Fruit fly (Drosophila melanogaster) whole organism, embryonic: ENCODE data around the gene CG15880.

ENCODE experiments used
- Adf1 ChIP-seq: fragments of 200-800 bp; sonication (Bioruptor generic); IDR thresholded peaks from 2 replicates; pipeline ENCODE4 v1.3.6; 2022; ENCODE audit warnings: missing biosample characterization, missing genetic modification characterization
- Asciz ChIP-seq: fragments of 200-800 bp; sonication (Bioruptor generic); optimal IDR thresholded peaks from 2 replicates; lab custom pipeline; 2017; ENCODE audit warnings: missing biosample characterization, mild to moderate bottlenecking, missing genetic modification characterization, missing genetic modification reagents
- Bdp1 ChIP-seq: fragments of 200-800 bp; sonication (Bioruptor generic); optimal IDR thresholded peaks from 3 replicates; lab custom pipeline; 2016; ENCODE audit warnings: missing biosample characterization, missing genetic modification characterization
- Blimp-1 ChIP-seq: fragments of 200-800 bp; sonication (Bioruptor generic); optimal IDR thresholded peaks from 3 replicates; lab custom pipeline; 2018; ENCODE audit warnings: missing biosample characterization, missing genetic modification characterization, mild to moderate bottlenecking, moderate library complexity, missing genetic modification reagents
- CG10959 ChIP-seq: fragments of 200-800 bp; sonication (Bioruptor generic); IDR thresholded peaks from 2 replicates; pipeline ENCODE4 v1.3.6; 2022; ENCODE audit warnings: missing biosample characterization, missing genetic modification characterization
- CG12155 ChIP-seq: fragments of 200-800 bp; sonication (Bioruptor generic); optimal IDR thresholded peaks from 3 replicates; lab custom pipeline; 2016; ENCODE audit warnings: missing biosample characterization, missing genetic modification characterization
- CG13287 ChIP-seq: fragments of 200-800 bp; sonication (Bioruptor generic); IDR thresholded peaks from 2 replicates; pipeline ENCODE4 v1.3.6; 2022; ENCODE audit warnings: missing biosample characterization, missing genetic modification characterization; ENCODE audit not compliant: partially characterized antibody
- CG14667 ChIP-seq: fragments of 200-800 bp; sonication (Bioruptor generic); IDR thresholded peaks from 2 replicates; pipeline ENCODE4 v1.3.6; 2022; ENCODE audit warnings: missing biosample characterization, missing genetic modification characterization
- CG1602 ChIP-seq: fragments of 200-800 bp; sonication (Bioruptor generic); optimal IDR thresholded peaks from 3 replicates; lab custom pipeline; 2016; ENCODE audit warnings: missing biosample characterization, missing genetic modification characterization
- CG16813 ChIP-seq: fragments of 200-800 bp; sonication (Bioruptor generic); IDR thresholded peaks from 3 replicates; pipeline ENCODE4 v1.3.6; 2022; ENCODE audit warnings: missing biosample characterization, missing genetic modification characterization; ENCODE audit not compliant: partially characterized antibody
- CG17359 ChIP-seq: fragments of 200-800 bp; sonication (Bioruptor generic); optimal IDR thresholded peaks from 3 replicates; lab custom pipeline; 2018; ENCODE audit warnings: missing biosample characterization, mild to moderate bottlenecking, missing genetic modification characterization, moderate library complexity
- CG18011 ChIP-seq: fragments of 200-800 bp; sonication (Bioruptor generic); optimal IDR thresholded peaks from 2 replicates; lab custom pipeline; 2017; ENCODE audit warnings: missing biosample characterization, missing genetic modification characterization, mild to moderate bottlenecking, moderate library complexity, missing genotype
- CG18764 ChIP-seq: fragments of 200-800 bp; sonication (Bioruptor generic); optimal IDR thresholded peaks from 3 replicates; lab custom pipeline; 2016; ENCODE audit warnings: missing biosample characterization, missing genetic modification characterization
- CG6272 ChIP-seq: fragments of 200-800 bp; sonication (Bioruptor generic); IDR thresholded peaks from 2 replicates; pipeline ENCODE4 v1.3.6; 2022; ENCODE audit warnings: missing biosample characterization, missing genetic modification characterization
- CG7556 ChIP-seq: fragments of 200-800 bp; sonication (Bioruptor generic); optimal IDR thresholded peaks from 2 replicates; lab custom pipeline; 2017; ENCODE audit warnings: missing biosample characterization, mild to moderate bottlenecking, missing genetic modification characterization
- CG8944 ChIP-seq: fragments of 200-800 bp; sonication (Bioruptor generic); optimal IDR thresholded peaks from 3 replicates; lab custom pipeline; 2016; ENCODE audit warnings: missing biosample characterization, missing genetic modification characterization
- CG9437 ChIP-seq: fragments of 200-800 bp; sonication (Bioruptor generic); optimal IDR thresholded peaks from 2 replicates; lab custom pipeline; 2018; ENCODE audit warnings: missing biosample characterization, mild to moderate bottlenecking, missing genetic modification characterization
- CG9932 ChIP-seq: fragments of 200-800 bp; sonication (Bioruptor generic); IDR thresholded peaks from 2 replicates; pipeline ENCODE4 v1.3.6; 2022; ENCODE audit warnings: missing biosample characterization, missing genetic modification characterization
- Dad ChIP-seq: fragments of 200-800 bp; sonication (Bioruptor generic); optimal IDR thresholded peaks from 3 replicates; lab custom pipeline; 2016; ENCODE audit warnings: missing biosample characterization, missing genetic modification characterization
- Dll ChIP-seq: fragments of 200-800 bp; sonication (Bioruptor generic); IDR thresholded peaks from 4 replicates; pipeline ENCODE4 v1.3.6; 2022; ENCODE audit warnings: missing biosample characterization, missing genetic modification characterization; ENCODE audit not compliant: partially characterized antibody
- Doc3 ChIP-seq: fragments of 200-800 bp; sonication (Bioruptor generic); IDR thresholded peaks from 3 replicates; pipeline ENCODE4 v1.3.6; 2022; ENCODE audit warnings: missing biosample characterization, missing genetic modification characterization; ENCODE audit not compliant: partially characterized antibody
- Dp ChIP-seq: fragments of 200-800 bp; sonication (Bioruptor generic); optimal IDR thresholded peaks from 2 replicates; lab custom pipeline; 2018; ENCODE audit warnings: missing biosample characterization, mild to moderate bottlenecking, missing genetic modification characterization, moderate library complexity
- E2f2 ChIP-seq: fragments of 200-800 bp; sonication (Bioruptor generic); IDR thresholded peaks from 2 replicates; pipeline ENCODE4 v1.3.6; 2022; ENCODE audit warnings: missing biosample characterization, missing genetic modification characterization
- Ets97D ChIP-seq: fragments of 200-800 bp; sonication (Bioruptor generic); optimal IDR thresholded peaks from 3 replicates; lab custom pipeline; 2016; ENCODE audit warnings: missing biosample characterization, missing genetic modification characterization
- HHEX ChIP-seq: fragments of 200-800 bp; sonication (Bioruptor generic); optimal IDR thresholded peaks from 3 replicates; lab custom pipeline; 2017; ENCODE audit warnings: missing biosample characterization, mild to moderate bottlenecking, missing genetic modification characterization, missing genetic modification reagents
- Hand ChIP-seq: fragments of 200-800 bp; sonication (Bioruptor generic); optimal IDR thresholded peaks from 2 replicates; lab custom pipeline; 2017; ENCODE audit warnings: mild to moderate bottlenecking, missing biosample characterization, missing genetic modification reagents, missing genetic modification characterization
- Hey ChIP-seq: fragments of 200-800 bp; sonication (Bioruptor generic); optimal IDR thresholded peaks from 3 replicates; lab custom pipeline; 2018; ENCODE audit warnings: missing biosample characterization, mild to moderate bottlenecking, missing genetic modification characterization
- Hr78 ChIP-seq, 2 experiments: fragments of 200-800 bp in 1 of 2; fragments of >200 bp in 1 of 2; sonication (Bioruptor generic) in 1 of 2; optimal IDR thresholded peaks; 2 replicates each; lab custom pipeline; 2017 to 2019; ENCODE audit warnings: missing biosample characterization in 2 of 2, missing genetic modification characterization in 2 of 2, mild to moderate bottlenecking in 1 of 2, moderate library complexity in 1 of 2
- Lpt ChIP-seq: fragments of >200 bp; optimal IDR thresholded peaks from 2 replicates; lab custom pipeline; 2018; ENCODE audit warnings: missing biosample characterization, missing genetic modification characterization
- Max ChIP-seq: fragments of 200-800 bp; sonication (Bioruptor generic); optimal IDR thresholded peaks from 2 replicates; lab custom pipeline; 2016; ENCODE audit warnings: missing biosample characterization, mild to moderate bottlenecking, missing genetic modification characterization
- Med ChIP-seq: fragments of 200-800 bp; sonication (Bioruptor generic); peaks from one replicate; lab custom pipeline; 2016; ENCODE audit warnings: missing biosample characterization, missing genetic modification characterization, mild to moderate bottlenecking, inconsistent platforms, moderate library complexity
- Myb ChIP-seq: fragments of 200-800 bp; sonication (Bioruptor generic); optimal IDR thresholded peaks from 2 replicates; lab custom pipeline; 2016; ENCODE audit warnings: missing biosample characterization, missing genetic modification characterization
- Neu2 ChIP-seq: fragments of 200-800 bp; sonication (Bioruptor generic); optimal IDR thresholded peaks from 3 replicates; lab custom pipeline; 2016; ENCODE audit warnings: missing biosample characterization, missing genetic modification characterization, borderline replicate concordance
- Oli ChIP-seq: fragments of 200-800 bp; sonication (Bioruptor generic); optimal IDR thresholded peaks from 2 replicates; lab custom pipeline; 2018; ENCODE audit warnings: missing biosample characterization, mild to moderate bottlenecking, missing genetic modification characterization, moderate library complexity
- az2 ChIP-seq: fragments of 200-800 bp; sonication (Bioruptor generic); optimal IDR thresholded peaks from 3 replicates; lab custom pipeline; 2016; ENCODE audit warnings: missing biosample characterization, missing genetic modification characterization
- btn ChIP-seq: fragments of 200-800 bp; sonication (Bioruptor generic); optimal IDR thresholded peaks from 2 replicates; lab custom pipeline; 2016; ENCODE audit warnings: missing biosample characterization, missing genetic modification characterization
- crp ChIP-seq, 2 experiments: fragments of 200-800 bp; sonication (Bioruptor generic); optimal IDR thresholded peaks; 2 replicates in 1 of 2; 3 replicates in 1 of 2; lab custom pipeline; 2017; ENCODE audit warnings: missing biosample characterization in 2 of 2, missing genetic modification characterization in 2 of 2, mild to moderate bottlenecking in 1 of 2, moderate library complexity in 1 of 2
- cwo ChIP-seq: fragments of 200-800 bp; sonication (Bioruptor generic); optimal IDR thresholded peaks from 3 replicates; lab custom pipeline; 2017; ENCODE audit warnings: missing biosample characterization, missing genetic modification characterization, mild to moderate bottlenecking, moderate library complexity, missing genetic modification reagents
- grau ChIP-seq: fragments of 200-800 bp; optimal IDR thresholded peaks from 3 replicates; lab custom pipeline; 2019; ENCODE audit warnings: missing biosample characterization, mild to moderate bottlenecking, missing genetic modification characterization, moderate library complexity
- hb ChIP-seq: fragments of 200-800 bp; sonication (Bioruptor generic); IDR thresholded peaks from 3 replicates; pipeline ENCODE4 v1.3.6; 2022; ENCODE audit warnings: missing biosample characterization, missing genetic modification characterization; ENCODE audit not compliant: partially characterized antibody
- nau ChIP-seq: fragments of 200-800 bp; sonication (Bioruptor generic); optimal IDR thresholded peaks from 3 replicates; lab custom pipeline; 2017; ENCODE audit warnings: missing biosample characterization, mild to moderate bottlenecking, missing genetic modification characterization, missing genetic modification reagents
- peb ChIP-seq: fragments of 200-800 bp; sonication (Bioruptor generic); IDR thresholded peaks from 2 replicates; pipeline ENCODE4 v1.3.6; 2022; ENCODE audit warnings: missing biosample characterization, missing genetic modification characterization
- pnt ChIP-seq: fragments of 200-800 bp; sonication (Bioruptor generic); optimal IDR thresholded peaks from 3 replicates; lab custom pipeline; 2016; ENCODE audit warnings: missing biosample characterization, missing genetic modification characterization
- sens-2 ChIP-seq: fragments of 200-800 bp; sonication (Bioruptor generic); IDR thresholded peaks from 2 replicates; pipeline ENCODE4 v1.3.6; 2022; ENCODE audit warnings: missing biosample characterization, missing genetic modification characterization
- slbo ChIP-seq: fragments of 200-800 bp; sonication (Bioruptor generic); IDR thresholded peaks from 2 replicates; pipeline ENCODE4 v1.3.6; 2022; ENCODE audit warnings: missing biosample characterization, missing genetic modification characterization
- slp2 ChIP-seq: fragments of 200-800 bp; sonication (Bioruptor generic); optimal IDR thresholded peaks from 2 replicates; lab custom pipeline; 2016; ENCODE audit warnings: missing biosample characterization, missing genetic modification characterization
- tll ChIP-seq, 2 experiments: fragments of 200-800 bp in 1 of 2; fragments of >200 bp in 1 of 2; sonication (Bioruptor generic) in 1 of 2; optimal IDR thresholded peaks; 2 replicates each; lab custom pipeline; 2017 to 2019; ENCODE audit warnings: missing biosample characterization in 2 of 2, missing genetic modification characterization in 2 of 2, mild to moderate bottlenecking in 1 of 2, moderate library complexity in 1 of 2
- tx ChIP-seq: fragments of 200-800 bp; sonication (Bioruptor generic); optimal IDR thresholded peaks from 2 replicates; lab custom pipeline; 2016; ENCODE audit warnings: missing biosample characterization, missing genetic modification characterization
- yki ChIP-seq: fragments of >200 bp; optimal IDR thresholded peaks from 3 replicates; lab custom pipeline; 2018

CG15880 gene

dm6 chr2L:845341-846004 is 27.7 kb upstream of the CG15880 start (continued):
- TF ChIP-seq peb (GFP tag; lab: Robert Waterston, UW) (peak; percentile 70), Myb (GFP tag; lab: Kevin White, UChicago) (peak; percentile 76), Dp (GFP tag; lab: Kevin White, UChicago) (no peak), CG12155 (peak; percentile 79), Adf1 (GFP tag; lab: Robert Waterston, UW) (peak; percentile 67), Max (GFP tag; lab: Kevin White, UChicago) (peak; percentile 62), Dad (GFP tag; lab: Kevin White, UChicago) (peak; percentile 77), btn (GFP tag; lab: Kevin White, UChicago) (peak; percentile 83), yki (lab: Kevin White, UChicago) (no peak), Neu2 (GFP tag; lab: Kevin White, UChicago) (no peak), Asciz (GFP tag; lab: Kevin White, UChicago) (peak; percentile 87), CG18764 (GFP tag; lab: Kevin White, UChicago) (peak; percentile 81), hb (no peak), az2 (GFP tag; lab: Kevin White, UChicago) (peak; percentile 86), nau (peak; percentile 90), CG18011 (GFP tag; lab: Kevin White, UChicago) (peak; percentile 68), CG16813 (GFP tag; lab: Robert Waterston, UW) (no peak), crp (GFP tag; optimal IDR thresholded peaks at IDR 0.05; lab: Kevin White, UChicago) (peak in 1 of 2 experiments; percentile 64), CG8944 (GFP tag; lab: Kevin White, UChicago) (peak; percentile 84), CG9932 (GFP tag; lab: Robert Waterston, UW) (peak; percentile 91), Dll (GFP tag; lab: Robert Waterston, UW) (no peak), tx (GFP tag; lab: Kevin White, UChicago) (peak; percentile 88), pnt (GFP tag; lab: Kevin White, UChicago) (peak; percentile 88), cwo (GFP tag; lab: Kevin White, UChicago) (peak; percentile 83), CG10959 (GFP tag; lab: Robert Waterston, UW) (peak; percentile 53; the same call in 1 of the 2 replicates), Bdp1 (peak; percentile 60), Hand (GFP tag; lab: Kevin White, UChicago) (peak; percentile 79), CG17359 (tag; lab: Kevin White, UChicago) (peak; percentile 94), Lpt (no peak), CG1602 (peak; percentile 75), tll (GFP tag; optimal IDR thresholded peaks at IDR 0.05; lab: Kevin White, UChicago) (no peak), sens-2 (GFP tag; lab: Robert Waterston, UW) (peak; percentile 87), CG6272 (GFP tag; lab: Robert Waterston, UW) (peak; percentile 80), Hey (peak; percentile 65), HHEX (GFP tag; lab: Kevin White, UChicago) (peak; percentile 90), CG9437 (peak; percentile 75), grau (tag; lab: Kevin White, UChicago) (peak; percentile 86), Med (GFP tag; lab: Kevin White, UChicago) (peak; percentile 99), CG14667 (GFP tag; lab: Robert Waterston, UW) (peak; percentile 88), Oli (tag; lab: Kevin White, UChicago) (peak; percentile 83), Doc3 (GFP tag; lab: Robert Waterston, UW) (no peak), slbo (peak; percentile 94), E2f2 (peak; percentile 69), slp2 (peak; percentile 85), CG13287 (GFP tag; lab: Robert Waterston, UW) (no peak), CG7556 (GFP tag; lab: Kevin White, UChicago) (peak; percentile 82), Blimp-1 (GFP tag; lab: Kevin White, UChicago) (peak; percentile 86), Ets97D (GFP tag; lab: Kevin White, UChicago) (peak; percentile 59), Hr78 (GFP tag; optimal IDR thresholded peaks at IDR 0.05; lab: Kevin White, UChicago) (peak in 1 of 2 experiments; percentile 26)
